Fruit fly (Drosophila melanogaster) whole organism, embryonic: Measurements from ENCODE around the gene Patsas.
A peak's percentile ranks its signal among the peaks of the same experiment; 100 is the strongest.

Source experiments
- ATbp ChIP-seq: fragments of 200-800 bp; sonication (Bioruptor generic); optimal IDR thresholded peaks from 2 replicates; lab custom pipeline; 2017; ENCODE audit warnings: missing biosample characterization, mild to moderate bottlenecking, missing genetic modification characterization, missing genetic modification reagents
- BEAF-32 ChIP-seq: fragments of 200-800 bp; sonication (Bioruptor generic); optimal IDR thresholded peaks from 3 replicates; lab custom pipeline; 2017; ENCODE audit warnings: missing biosample characterization, missing genetic modification characterization, mild to moderate bottlenecking, moderate library complexity, missing genetic modification reagents
- Bteb2 ChIP-seq: fragments of 200-800 bp; sonication (Bioruptor generic); optimal IDR thresholded peaks from 2 replicates; lab custom pipeline; 2016; ENCODE audit warnings: missing biosample characterization, missing genetic modification characterization
- CG10321 ChIP-seq: fragments of 200-800 bp; sonication (Bioruptor generic); IDR thresholded peaks from 2 replicates; pipeline ENCODE4 v1.3.6; 2022; ENCODE audit warnings: missing biosample characterization, missing genetic modification characterization
- CG10565 ChIP-seq: fragments of 200-800 bp; sonication (Bioruptor generic); optimal IDR thresholded peaks from 3 replicates; lab custom pipeline; 2016; ENCODE audit warnings: missing biosample characterization, mild to moderate bottlenecking, missing genetic modification characterization
- CG10654 ChIP-seq: fragments of 200-800 bp; sonication (Bioruptor generic); optimal IDR thresholded peaks from 2 replicates; lab custom pipeline; 2016; ENCODE audit warnings: missing biosample characterization, missing genetic modification characterization
- CG11456 ChIP-seq: fragments of 200-800 bp; sonication (Bioruptor generic); IDR thresholded peaks from 3 replicates; pipeline ENCODE4 v1.3.6; 2022; ENCODE audit warnings: missing biosample characterization, missing genetic modification characterization
- CG11560 ChIP-seq: fragments of 200-800 bp; sonication (Bioruptor generic); IDR thresholded peaks from 3 replicates; pipeline ENCODE4 v1.3.6; 2022; ENCODE audit warnings: missing biosample characterization, missing genetic modification characterization
- CG13624 ChIP-seq: fragments of 200-800 bp; sonication (Bioruptor generic); optimal IDR thresholded peaks from 2 replicates; lab custom pipeline; 2016; ENCODE audit warnings: missing biosample characterization, missing genetic modification characterization
- CG15269 ChIP-seq: fragments of 200-800 bp; sonication (Bioruptor generic); optimal IDR thresholded peaks from 2 replicates; lab custom pipeline; 2018; ENCODE audit warnings: missing biosample characterization, mild to moderate bottlenecking, missing genetic modification characterization, moderate library complexity
- CG15479 ChIP-seq: fragments of 200-800 bp; sonication (Bioruptor generic); optimal IDR thresholded peaks from 3 replicates; lab custom pipeline; 2019; ENCODE audit warnings: missing biosample characterization, mild to moderate bottlenecking, missing genetic modification characterization, moderate library complexity
- CG17802 ChIP-seq: fragments of 200-800 bp; sonication (Bioruptor generic); optimal IDR thresholded peaks from 2 replicates; lab custom pipeline; 2018; ENCODE audit warnings: missing biosample characterization, mild to moderate bottlenecking, missing genetic modification characterization, moderate library complexity
- CG18599 ChIP-seq: fragments of 200-800 bp; sonication (Bioruptor generic); optimal IDR thresholded peaks from 3 replicates; lab custom pipeline; 2017; ENCODE audit warnings: missing biosample characterization, missing genetic modification characterization, mild to moderate bottlenecking, moderate library complexity, missing genetic modification reagents
- CG2712 ChIP-seq: fragments of 200-800 bp; optimal IDR thresholded peaks from 3 replicates; lab custom pipeline; 2019; ENCODE audit warnings: missing biosample characterization, mild to moderate bottlenecking, missing genetic modification characterization, moderate library complexity
- CG3726 ChIP-seq: fragments of 200-800 bp; sonication (Bioruptor generic); IDR thresholded peaks from 3 replicates; pipeline ENCODE4, ENCODE4 v1.3.6; 2022; ENCODE audit warnings: missing biosample characterization, missing genetic modification characterization
- CG5953 ChIP-seq: fragments of 200-800 bp; sonication (Bioruptor generic); IDR thresholded peaks from 2 replicates; pipeline ENCODE4 v1.3.6; 2022; ENCODE audit warnings: missing biosample characterization, missing genetic modification characterization
- CG6791 ChIP-seq: fragments of 200-800 bp; sonication (Bioruptor generic); IDR thresholded peaks from 3 replicates; pipeline ENCODE4 v1.3.6; 2022; ENCODE audit warnings: missing biosample characterization, missing genetic modification characterization; ENCODE audit not compliant: partially characterized antibody
- CG6854 ChIP-seq: fragments of 200-800 bp; sonication (Bioruptor generic); optimal IDR thresholded peaks from 3 replicates; lab custom pipeline; 2017; ENCODE audit warnings: missing biosample characterization, mild to moderate bottlenecking, missing genetic modification characterization
- CG8924 ChIP-seq: fragments of 200-800 bp; optimal IDR thresholded peaks from 3 replicates; lab custom pipeline; 2019; ENCODE audit warnings: missing biosample characterization, mild to moderate bottlenecking, missing genetic modification characterization, moderate library complexity
- CG9727 ChIP-seq: fragments of 200-800 bp; sonication (Bioruptor generic); optimal IDR thresholded peaks from 3 replicates; lab custom pipeline; 2017; ENCODE audit warnings: missing biosample characterization, mild to moderate bottlenecking, missing genetic modification characterization
- Dbx ChIP-seq: fragments of 200-800 bp; sonication (Bioruptor generic); IDR thresholded peaks from 3 replicates; pipeline ENCODE4 v1.3.6; 2022; ENCODE audit warnings: missing biosample characterization, missing genetic modification characterization
- Dll ChIP-seq: fragments of 200-800 bp; sonication (Bioruptor generic); IDR thresholded peaks from 4 replicates; pipeline ENCODE4 v1.3.6; 2022; ENCODE audit warnings: missing biosample characterization, missing genetic modification characterization; ENCODE audit not compliant: partially characterized antibody
- Dp ChIP-seq: fragments of 200-800 bp; sonication (Bioruptor generic); optimal IDR thresholded peaks from 2 replicates; lab custom pipeline; 2018; ENCODE audit warnings: missing biosample characterization, mild to moderate bottlenecking, missing genetic modification characterization, moderate library complexity
- Dref ChIP-seq: fragments of 200-800 bp; sonication (Bioruptor generic); IDR thresholded peaks from 2 replicates; pipeline ENCODE4 v1.3.6; 2022; ENCODE audit warnings: missing biosample characterization, missing genetic modification characterization
- E2f2 ChIP-seq: fragments of 200-800 bp; sonication (Bioruptor generic); IDR thresholded peaks from 2 replicates; pipeline ENCODE4 v1.3.6; 2022; ENCODE audit warnings: missing biosample characterization, missing genetic modification characterization
- ERR ChIP-seq: fragments of 200-800 bp; sonication (Bioruptor generic); optimal IDR thresholded peaks from 2 replicates; lab custom pipeline; 2016; ENCODE audit warnings: missing biosample characterization, missing genetic modification characterization
- Gsc ChIP-seq: fragments of 200-800 bp; sonication (Bioruptor generic); IDR thresholded peaks from 2 replicates; pipeline ENCODE4 v1.3.6; 2022; ENCODE audit warnings: missing biosample characterization, missing genetic modification characterization
- Hmx ChIP-seq: fragments of 200-800 bp; sonication (Bioruptor generic); optimal IDR thresholded peaks from 2 replicates; lab custom pipeline; 2016; ENCODE audit warnings: missing biosample characterization, missing genetic modification characterization
- NfI ChIP-seq: fragments of 200-800 bp; sonication (Bioruptor generic); optimal IDR thresholded peaks from 3 replicates; lab custom pipeline; 2018; ENCODE audit warnings: missing biosample characterization, mild to moderate bottlenecking, missing genetic modification characterization, moderate library complexity
- Side ChIP-seq: fragments of 200-800 bp; sonication (Bioruptor generic); optimal IDR thresholded peaks from 2 replicates; lab custom pipeline; 2016; ENCODE audit warnings: missing biosample characterization, missing genetic modification characterization
- Trl ChIP-seq, 3 experiments: fragments of >200 bp in 2 of 3; fragments of 200-800 bp in 1 of 3; sonication (Bioruptor generic) in 1 of 3; optimal IDR thresholded peaks; 2 replicates in 1 of 3; 3 replicates in 2 of 3; lab custom pipeline; 2016 to 2017; ENCODE audit warnings: missing biosample characterization in 1 of 3, missing genetic modification characterization in 1 of 3
- Xbp1 ChIP-seq: fragments of 200-800 bp; sonication (Bioruptor generic); optimal IDR thresholded peaks from 3 replicates; lab custom pipeline; 2016; ENCODE audit warnings: missing biosample characterization, mild to moderate bottlenecking, missing genetic modification characterization
- al ChIP-seq: fragments of 200-800 bp; sonication (Bioruptor generic); IDR thresholded peaks from 2 replicates; pipeline ENCODE4 v1.3.6; 2022; ENCODE audit warnings: missing biosample characterization, missing genetic modification characterization
- aop ChIP-seq: fragments of 200-800 bp; sonication (Bioruptor generic); IDR thresholded peaks from 2 replicates; pipeline ENCODE4 v1.3.6; 2022; ENCODE audit warnings: missing biosample characterization, missing genetic modification characterization
- br ChIP-seq: fragments of >200 bp; optimal IDR thresholded peaks from 2 replicates; lab custom pipeline; 2017
- btn ChIP-seq: fragments of 200-800 bp; sonication (Bioruptor generic); optimal IDR thresholded peaks from 2 replicates; lab custom pipeline; 2016; ENCODE audit warnings: missing biosample characterization, missing genetic modification characterization
- disco-r ChIP-seq: fragments of 200-800 bp; sonication (Bioruptor generic); optimal IDR thresholded peaks from 2 replicates; lab custom pipeline; 2016; ENCODE audit warnings: missing biosample characterization, missing genetic modification characterization
- exex ChIP-seq: fragments of 200-800 bp; sonication (Bioruptor generic); optimal IDR thresholded peaks from 4 replicates; lab custom pipeline; 2018; ENCODE audit warnings: missing biosample characterization, mild to moderate bottlenecking, missing genetic modification characterization, moderate library complexity
- grau ChIP-seq: fragments of 200-800 bp; optimal IDR thresholded peaks from 3 replicates; lab custom pipeline; 2019; ENCODE audit warnings: missing biosample characterization, mild to moderate bottlenecking, missing genetic modification characterization, moderate library complexity
- lilli ChIP-seq: fragments of 200-800 bp; sonication (Bioruptor generic); optimal IDR thresholded peaks from 3 replicates; lab custom pipeline; 2016; ENCODE audit warnings: missing biosample characterization, missing genetic modification characterization
- mam ChIP-seq: fragments of 200-800 bp; sonication (Bioruptor generic); optimal IDR thresholded peaks from 3 replicates; lab custom pipeline; 2016; ENCODE audit warnings: missing biosample characterization, missing genetic modification characterization
- oc ChIP-seq: fragments of 200-800 bp; sonication (Bioruptor generic); optimal IDR thresholded peaks from 2 replicates; lab custom pipeline; 2018; ENCODE audit warnings: missing biosample characterization, mild to moderate bottlenecking, missing genetic modification characterization, moderate library complexity
- pfk ChIP-seq: fragments of 200-800 bp; sonication (Bioruptor generic); optimal IDR thresholded peaks from 2 replicates; lab custom pipeline; 2018; ENCODE audit warnings: missing biosample characterization, mild to moderate bottlenecking, missing genetic modification characterization, moderate library complexity
- shn ChIP-seq: fragments of 200-800 bp; sonication (Bioruptor generic); optimal IDR thresholded peaks from 3 replicates; lab custom pipeline; 2016; ENCODE audit warnings: missing biosample characterization, missing genetic modification characterization
- sim ChIP-seq: fragments of 200-800 bp; sonication (Bioruptor generic); IDR thresholded peaks from 2 replicates; pipeline ENCODE4 v1.3.6; 2022; ENCODE audit warnings: missing biosample characterization, missing genetic modification characterization
- sr ChIP-seq: fragments of 200-800 bp; sonication (Bioruptor generic); IDR thresholded peaks from 3 replicates; pipeline ENCODE4 v1.3.6; 2022; ENCODE audit warnings: missing biosample characterization, missing genetic modification characterization
- tgo ChIP-seq: fragments of 200-800 bp; sonication (Bioruptor generic); IDR thresholded peaks from 3 replicates; pipeline ENCODE4 v1.3.6; 2022; ENCODE audit warnings: missing biosample characterization, missing genetic modification characterization
- tio ChIP-seq: fragments of 200-800 bp; sonication (Bioruptor generic); optimal IDR thresholded peaks from 2 replicates; lab custom pipeline; 2017; ENCODE audit warnings: missing biosample characterization, missing genetic modification characterization, inconsistent platforms
- unc-4 ChIP-seq: fragments of 200-800 bp; sonication (Bioruptor generic); IDR thresholded peaks from 2 replicates; pipeline ENCODE4 v1.3.6; 2022; ENCODE audit warnings: missing biosample characterization, missing genetic modification characterization; ENCODE audit not compliant: partially characterized antibody
- wdn ChIP-seq: fragments of 200-800 bp; sonication (Bioruptor generic); IDR thresholded peaks from 2 replicates; pipeline ENCODE4 v1.3.6; 2022; ENCODE audit warnings: missing biosample characterization, missing genetic modification characterization
- z ChIP-seq: fragments of 200-800 bp; sonication (Bioruptor generic); IDR thresholded peaks from 3 replicates; pipeline ENCODE4 v1.3.6; 2022; ENCODE audit warnings: missing biosample characterization, missing genetic modification characterization

Gene Patsas

dm6 chr2L:12055837-12056388 is 47.2 kb downstream of the Patsas start, which contains the start of the genes JhI-21, RpL7-like and CG34164 (continued):
- no peak for TF ChIP-seq CG10654
- no peak for TF ChIP-seq CG5953 (GFP tag; lab: Robert Waterston, UW)
- TF ChIP-seq Dp (GFP tag; lab: Kevin White, UChicago): peak; percentile 98
- no peak for TF ChIP-seq Gsc (GFP tag; lab: Robert Waterston, UW)
- TF ChIP-seq CG3726 (GFP tag; lab: Robert Waterston, UW): no peak
- no peak for TF ChIP-seq lilli (GFP tag; lab: Kevin White, UChicago)
- TF ChIP-seq disco-r (GFP tag; lab: Kevin White, UChicago): no peak
- TF ChIP-seq oc (tag; lab: Kevin White, UChicago): no peak
- TF ChIP-seq CG13624: no peak
- TF ChIP-seq grau (tag; lab: Kevin White, UChicago): no peak
- peak; percentile 73; the same call in 2 of the 3 replicates for TF ChIP-seq z (GFP tag; lab: Robert Waterston, UW)
- TF ChIP-seq CG17802 (tag; lab: Kevin White, UChicago): no peak
- no peak for TF ChIP-seq CG10321 (GFP tag; lab: Robert Waterston, UW)
- TF ChIP-seq Dref (GFP tag; lab: Robert Waterston, UW): peak; percentile 93
- peak; percentile 14 for TF ChIP-seq CG2712 (tag; lab: Kevin White, UChicago)
- no peak for TF ChIP-seq ATbp (GFP tag; lab: Kevin White, UChicago)
- no peak for TF ChIP-seq br (lab: Kevin White, UChicago)
- no peak for TF ChIP-seq NfI
- TF ChIP-seq CG8924: peak; percentile 35
- TF ChIP-seq CG18599: no peak
- TF ChIP-seq Dll (GFP tag; lab: Robert Waterston, UW): peak; percentile 76; the same call in 3 of the 4 replicates
- no peak for TF ChIP-seq tio
- no peak for TF ChIP-seq CG15269 (tag; lab: Kevin White, UChicago)
- TF ChIP-seq pfk: no peak
- no peak for TF ChIP-seq CG11560
- peak; percentile 12 for TF ChIP-seq Side
- peak; percentile 71 for TF ChIP-seq BEAF-32 (GFP tag; lab: Kevin White, UChicago)
- no peak for TF ChIP-seq CG10565 (GFP tag; lab: Kevin White, UChicago)
- TF ChIP-seq aop (GFP tag; lab: Robert Waterston, UW): no peak
- TF ChIP-seq mam (GFP tag; lab: Kevin White, UChicago): no peak
- peak; percentile 13 for TF ChIP-seq Bteb2 (GFP tag; lab: Kevin White, UChicago)
- TF ChIP-seq exex: no peak
- no peak for TF ChIP-seq CG15479 (GFP tag; lab: Kevin White, UChicago)
- peak; percentile 73; the same call in 1 of the 2 replicates for TF ChIP-seq unc-4 (GFP tag; lab: Robert Waterston, UW)
- TF ChIP-seq sr (GFP tag; lab: Robert Waterston, UW): no peak
- peak; percentile 96 to 99 for TF ChIP-seq Trl (optimal IDR thresholded peaks at IDR 0.05; lab: Kevin White, UChicago)
- peak; percentile 62 for TF ChIP-seq Trl (GFP tag; optimal IDR thresholded peaks at IDR 0.05; lab: Kevin White, UChicago)
- no peak for TF ChIP-seq tgo (GFP tag; lab: Robert Waterston, UW)
- TF ChIP-seq sim (GFP tag; lab: Robert Waterston, UW): no peak
- TF ChIP-seq CG6791 (GFP tag; lab: Robert Waterston, UW): peak; percentile 61
- TF ChIP-seq CG11456 (GFP tag; lab: Robert Waterston, UW): no peak
- TF ChIP-seq ERR (GFP tag; lab: Kevin White, UChicago): no peak
- peak; percentile 98 for TF ChIP-seq E2f2 (GFP tag; lab: Robert Waterston, UW)
- TF ChIP-seq wdn: no peak
- no peak for TF ChIP-seq Xbp1
- no peak for TF ChIP-seq Hmx (GFP tag; lab: Kevin White, UChicago)
- TF ChIP-seq shn (GFP tag; lab: Kevin White, UChicago): no peak
- TF ChIP-seq CG9727 (GFP tag; lab: Kevin White, UChicago): no peak
- TF ChIP-seq CG6854: peak; percentile 30
- TF ChIP-seq al: no peak
- TF ChIP-seq Dbx (GFP tag; lab: Robert Waterston, UW): no peak
- no peak for TF ChIP-seq btn
